Fruit fly (Drosophila melanogaster): Measurements from ENCODE around the gene CG18418.
A peak's percentile ranks its signal among the peaks of the same experiment; 100 is the strongest.

Gene CG18418

dm6 chr3L:4696380-4696779 is 6.5 kb upstream of the CG18418 start:
- no peak for TF ChIP-seq foxo (GFP tag; optimal IDR thresholded peaks at IDR 0.05)
- no peak for TF ChIP-seq Dfd (GFP tag; optimal IDR thresholded peaks at IDR 0.05)
- no peak for TF ChIP-seq HLH106 (tag; optimal IDR thresholded peaks at IDR 0.05)
- no peak for TF ChIP-seq CrebA (GFP tag; optimal IDR thresholded peaks at IDR 0.05; ENCODE audit: borderline replicate concordance)
- no peak for TF ChIP-seq Rel (GFP tag; optimal IDR thresholded peaks at IDR 0.05)
- TF ChIP-seq Rel (tag; optimal IDR thresholded peaks at IDR 0.05), result no peak
- TF ChIP-seq pan (optimal IDR thresholded peaks at IDR 0.05), result no peak
- TF ChIP-seq br (GFP tag; optimal IDR thresholded peaks at IDR 0.05), result no peak
- no peak for TF ChIP-seq GATAd (GFP tag; optimal IDR thresholded peaks at IDR 0.05)
- no peak for TF ChIP-seq Dif (GFP tag; optimal IDR thresholded peaks at IDR 0.05; ENCODE audit: partially characterized antibody)
- TF ChIP-seq sv (GFP tag; optimal IDR thresholded peaks at IDR 0.05), result no peak
- TF ChIP-seq brk (GFP tag; optimal IDR thresholded peaks at IDR 0.05), result no peak

dm6 chr3L:4694823-4695222 is 5.0 kb upstream of the CG18418 start, which contains the start of gene CG15876:
Gene CG15876 (minus strand): TSS chr3L:4694845.
- TF ChIP-seq CG9705 (GFP tag; optimal IDR thresholded peaks at IDR 0.05), result no peak
- no peak for TF ChIP-seq Rel (GFP tag; optimal IDR thresholded peaks at IDR 0.05)
- TF ChIP-seq Rel (tag; optimal IDR thresholded peaks at IDR 0.05), result no peak
- no peak for TF ChIP-seq woc (GFP tag; optimal IDR thresholded peaks at IDR 0.05)
- no peak for TF ChIP-seq Dif (GFP tag; optimal IDR thresholded peaks at IDR 0.05; ENCODE audit: partially characterized antibody)
- TF ChIP-seq Dfd (GFP tag; optimal IDR thresholded peaks at IDR 0.05), result no peak
- no peak for TF ChIP-seq Sp1 (GFP tag; optimal IDR thresholded peaks at IDR 0.05)
- TF ChIP-seq jim (GFP tag; optimal IDR thresholded peaks at IDR 0.05), result no peak
- no peak for TF ChIP-seq Jra (GFP tag; optimal IDR thresholded peaks at IDR 0.05)
- no peak for TF ChIP-seq fru (GFP tag; optimal IDR thresholded peaks at IDR 0.05)
- TF ChIP-seq dsf (GFP tag; optimal IDR thresholded peaks at IDR 0.05; ENCODE audit: borderline replicate concordance), result no peak
- no peak for TF ChIP-seq CrebA (GFP tag; optimal IDR thresholded peaks at IDR 0.05; ENCODE audit: borderline replicate concordance)
- TF ChIP-seq brk (GFP tag; optimal IDR thresholded peaks at IDR 0.05), result no peak
- TF ChIP-seq pan (optimal IDR thresholded peaks at IDR 0.05), result no peak
- TF ChIP-seq lola (GFP tag; optimal IDR thresholded peaks at IDR 0.05), result no peak
- no peak for TF ChIP-seq Hr78 (GFP tag; optimal IDR thresholded peaks at IDR 0.05)
- no peak for TF ChIP-seq ey (GFP tag; optimal IDR thresholded peaks at IDR 0.05)
- no peak for TF ChIP-seq dmrt93B (GFP tag; optimal IDR thresholded peaks at IDR 0.05)
- TF ChIP-seq br (GFP tag; optimal IDR thresholded peaks at IDR 0.05), result no peak
- TF ChIP-seq Hnf4 (GFP tag; optimal IDR thresholded peaks at IDR 0.05), result no peak

dm6 chr3L:4692177-4693134 is 2.6 kb upstream of the CG18418 start, which contains the start of gene RhoGEF64C:
Gene RhoGEF64C (plus strand): TSS chr3L:4692783.
- peak; percentile 44 for TF ChIP-seq Dif (GFP tag; optimal IDR thresholded peaks at IDR 0.05; ENCODE audit: partially characterized antibody)
- no peak for TF ChIP-seq fru (GFP tag; optimal IDR thresholded peaks at IDR 0.05)
- TF ChIP-seq dl (GFP tag; optimal IDR thresholded peaks at IDR 0.05; ENCODE audit: insufficient read depth in 1 of 2, partially characterized antibody in 2 of 2), result peak in 1 of 2 experiments; percentile 51
- TF ChIP-seq Jra (GFP tag; optimal IDR thresholded peaks at IDR 0.05), result no peak
- no peak for TF ChIP-seq brk (GFP tag; optimal IDR thresholded peaks at IDR 0.05)
- TF ChIP-seq usp (GFP tag; optimal IDR thresholded peaks at IDR 0.05), result no peak

dm6 chr3L:4691775-4692174 is 1.9 kb upstream of the CG18418 start:
- TF ChIP-seq Hr78 (GFP tag; optimal IDR thresholded peaks at IDR 0.05), result no peak
- TF ChIP-seq psq (GFP tag; optimal IDR thresholded peaks at IDR 0.05), result no peak
- TF ChIP-seq fru (GFP tag; optimal IDR thresholded peaks at IDR 0.05), result no peak
- no peak for TF ChIP-seq h (GFP tag; optimal IDR thresholded peaks at IDR 0.05)
- no peak for TF ChIP-seq jim (GFP tag; optimal IDR thresholded peaks at IDR 0.05)
- TF ChIP-seq lola (GFP tag; optimal IDR thresholded peaks at IDR 0.05), result no peak
- no peak for TF ChIP-seq HLH106 (tag; optimal IDR thresholded peaks at IDR 0.05)
- no peak for TF ChIP-seq brk (GFP tag; optimal IDR thresholded peaks at IDR 0.05)
- no peak for TF ChIP-seq rgr (GFP tag; optimal IDR thresholded peaks at IDR 0.05)
- no peak for TF ChIP-seq Myc (optimal IDR thresholded peaks at IDR 0.05)
- no peak for TF ChIP-seq pan (optimal IDR thresholded peaks at IDR 0.05)
- TF ChIP-seq CrebA (GFP tag; optimal IDR thresholded peaks at IDR 0.05; ENCODE audit: borderline replicate concordance), result no peak
- TF ChIP-seq Abd-B (GFP tag; optimal IDR thresholded peaks at IDR 0.05), result no peak
- no peak for TF ChIP-seq sage (GFP tag; optimal IDR thresholded peaks at IDR 0.05)
- TF ChIP-seq Hnf4 (GFP tag; optimal IDR thresholded peaks at IDR 0.05), result no peak
- no peak for TF ChIP-seq Hr83 (GFP tag; optimal IDR thresholded peaks at IDR 0.05; ENCODE audit: poor library complexity, severe bottlenecking)
- TF ChIP-seq foxo (GFP tag; optimal IDR thresholded peaks at IDR 0.05), result no peak
- TF ChIP-seq tai (GFP tag; optimal IDR thresholded peaks at IDR 0.05), result no peak
- TF ChIP-seq Mio (GFP tag; optimal IDR thresholded peaks at IDR 0.05), result no peak

Measured in whole organism, wandering third instar larva.